Worm (Caenorhabditis elegans): Measurements from ENCODE around the gene C17C3.3.

- no peak for TF ChIP-seq tab-1 (GFP tag; IDR thresholded peaks at IDR 0.05)
- TF ChIP-seq flt-1 (GFP tag; IDR thresholded peaks at IDR 0.05) = no peak
- no peak for TF ChIP-seq med-1 (GFP tag; optimal IDR thresholded peaks at IDR 0.05; ENCODE audit: insufficient read depth)
- no peak for TF ChIP-seq klf-2 (GFP tag; conservative IDR thresholded peaks at IDR 0.05)
- no peak for TF ChIP-seq cog-1 (tag; optimal IDR thresholded peaks at IDR 0.05)
- TF ChIP-seq ztf-23 (GFP tag; IDR thresholded peaks at IDR 0.05) = no peak
- TF ChIP-seq ref-1 (GFP tag; conservative IDR thresholded peaks at IDR 0.05) = no peak
- no peak for TF ChIP-seq T22C8.4 (GFP tag; IDR thresholded peaks at IDR 0.05)
Observed at ce11 chrII:5603194-5603593, 41.7 kb downstream of the C17C3.3 start, which contains the start of gene C17G10.6.

Data from whole organism, midembryonic.